Fruit fly (Drosophila melanogaster) whole organism, prepupa: Measurements from ENCODE around the gene Ulp1.

Experiments used
- CG11902 ChIP-seq: fragments of 200-800 bp; sonication (Bioruptor generic); optimal IDR thresholded peaks from 3 replicates; lab custom pipeline; 2016; ENCODE audit warnings: missing biosample characterization, missing genetic modification characterization
- CG15336 ChIP-seq: fragments of 200-800 bp; sonication (Bioruptor generic); IDR thresholded peaks from 2 replicates; pipeline ENCODE4 v1.3.6; 2022; ENCODE audit warnings: missing biosample characterization, missing genetic modification characterization
- CG31627 ChIP-seq: fragments of 200-800 bp; sonication (Bioruptor generic); optimal IDR thresholded peaks from 3 replicates; lab custom pipeline; 2016; ENCODE audit warnings: missing biosample characterization, missing genetic modification characterization
- CG3919 ChIP-seq: fragments of 200-800 bp; sonication (Bioruptor generic); optimal IDR thresholded peaks from 3 replicates; lab custom pipeline; 2016; ENCODE audit warnings: missing biosample characterization, missing genetic modification characterization
- CG7368 ChIP-seq: fragments of 200-800 bp; sonication (Bioruptor generic); optimal IDR thresholded peaks from 3 replicates; lab custom pipeline; 2016; ENCODE audit warnings: missing biosample characterization, missing genetic modification characterization
- Hr39 ChIP-seq: fragments of 200-800 bp; sonication (Bioruptor generic); optimal IDR thresholded peaks from 2 replicates; lab custom pipeline; 2016; ENCODE audit warnings: missing biosample characterization, missing genetic modification characterization
- cyc ChIP-seq: fragments of 200-800 bp; sonication (Bioruptor generic); optimal IDR thresholded peaks from 3 replicates; lab custom pipeline; 2016; ENCODE audit warnings: missing biosample characterization, missing genetic modification characterization
- ss ChIP-seq, 2 experiments: fragments of 200-800 bp; sonication (Bioruptor generic); optimal IDR thresholded peaks; 2 replicates in 1 of 2; 3 replicates in 1 of 2; lab custom pipeline; 2017 to 2018; ENCODE audit warnings: mild to moderate bottlenecking in 2 of 2, missing biosample characterization in 2 of 2, missing genetic modification characterization in 2 of 2, moderate library complexity in 1 of 2
- svp ChIP-seq: fragments of 200-800 bp; sonication (Bioruptor generic); peaks from one replicate; lab custom pipeline; 2016; ENCODE audit warnings: missing biosample characterization, missing genetic modification characterization
- topi ChIP-seq: fragments of 200-800 bp; sonication (Bioruptor generic); optimal IDR thresholded peaks from 3 replicates; lab custom pipeline; 2016; ENCODE audit warnings: missing biosample characterization, missing genetic modification characterization

dm6 chrX:19201630-19202029, 6.4 kb downstream of the Ulp1 start, which contains the start of gene CG7990:
- TF ChIP-seq CG15336 (no peak), svp (GFP tag; lab: Kevin White, UChicago) (no peak), topi (GFP tag; lab: Kevin White, UChicago) (no peak), cyc (GFP tag; lab: Kevin White, UChicago) (no peak), CG3919 (GFP tag; lab: Kevin White, UChicago) (no peak), CG31627 (GFP tag; lab: Kevin White, UChicago) (no peak), Hr39 (GFP tag; lab: Kevin White, UChicago) (no peak), ss (GFP tag; optimal IDR thresholded peaks at IDR 0.05; lab: Kevin White, UChicago) (no peak), CG7368 (GFP tag; lab: Kevin White, UChicago) (no peak), CG11902 (GFP tag; lab: Kevin White, UChicago) (no peak)
